Worm (Caenorhabditis elegans): ENCODE data around the gene fbxc-32.

The fbxc-32 gene

DNA sequence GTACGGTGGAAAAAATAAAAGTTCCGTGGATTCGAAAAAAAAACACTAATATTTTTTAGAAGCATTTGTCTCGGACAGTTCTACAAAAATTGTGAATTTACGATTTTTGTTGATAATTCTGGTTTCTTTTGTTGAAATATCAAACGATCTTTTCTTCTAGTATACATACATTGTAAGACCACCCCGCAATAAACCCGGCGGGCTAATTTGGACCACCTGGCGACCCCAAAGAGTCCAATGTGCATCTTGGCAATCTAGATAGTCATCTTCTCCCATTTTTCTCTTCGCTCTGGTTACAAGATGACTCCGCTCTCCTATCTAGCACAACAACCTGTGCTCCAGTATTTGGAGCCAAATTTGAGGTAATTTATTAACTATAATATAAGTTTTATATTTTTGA lies 32.2 kb downstream of the fbxc-32 start, which contains the start of gene fbxc-29:
Gene fbxc-29, plus strand, starts transcription at position 301 of the 400 bp plus-strand sequence.
- TF ChIP-seq W03F9.2 (tag; optimal IDR thresholded peaks at IDR 0.05): no peak
- TF ChIP-seq dao-5 (tag; optimal IDR thresholded peaks at IDR 0.05): no peak
- TF ChIP-seq him-1 (tag; optimal IDR thresholded peaks at IDR 0.05): no peak

DNA sequence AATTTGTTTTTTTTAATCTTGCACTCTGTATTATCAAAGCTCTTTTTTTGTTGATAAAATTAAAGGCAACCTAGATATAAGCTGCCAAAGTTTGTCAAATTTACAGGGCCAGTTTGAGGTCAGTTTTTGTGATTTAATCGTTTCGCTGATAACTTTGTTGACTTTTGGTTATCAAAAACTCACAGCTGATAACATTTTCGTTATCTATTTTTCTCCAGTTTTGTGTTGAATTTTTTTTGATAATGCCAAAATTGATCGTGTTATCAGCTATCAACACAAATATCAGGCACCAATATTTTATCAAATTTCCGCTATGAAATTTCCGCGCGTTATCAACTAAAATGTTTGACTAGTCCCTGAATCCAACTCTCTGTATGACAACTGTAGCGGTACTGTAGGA lies 32.8 kb downstream of the fbxc-32 start:
- TF ChIP-seq W03F9.2 (tag; optimal IDR thresholded peaks at IDR 0.05): no peak
- TF ChIP-seq dao-5 (tag; optimal IDR thresholded peaks at IDR 0.05): no peak
- TF ChIP-seq him-1 (tag; optimal IDR thresholded peaks at IDR 0.05): no peak

DNA sequence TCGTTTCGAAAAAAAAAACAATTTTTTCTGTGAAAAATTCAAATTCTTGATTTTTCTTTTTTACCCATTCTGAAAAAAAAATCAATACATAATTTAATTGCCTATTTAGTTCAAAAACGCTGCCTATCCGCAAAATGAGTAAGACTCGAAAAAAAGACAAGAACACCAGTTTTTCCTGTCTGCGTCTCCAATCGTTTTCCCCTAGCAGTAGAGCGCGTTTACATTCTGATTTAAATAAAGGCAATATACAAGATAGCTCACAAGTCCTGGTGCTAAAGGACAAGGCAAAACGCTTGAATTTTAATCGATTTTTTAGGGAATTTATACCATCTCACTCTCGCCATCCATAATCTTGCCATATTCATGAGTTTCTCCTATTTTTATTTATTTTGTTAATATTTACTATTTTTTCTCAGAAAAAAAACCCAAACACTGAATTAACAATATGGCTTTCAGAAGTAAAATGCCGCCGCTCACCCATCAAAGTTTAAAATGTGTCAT lies 34.7 kb downstream of the fbxc-32 start, which contains the start of gene fbxc-33:
Gene fbxc-33, plus strand, starts transcription at position 451 of the 501 bp plus-strand sequence.
- no peak for TF ChIP-seq him-1 (tag; optimal IDR thresholded peaks at IDR 0.05)
- no peak for TF ChIP-seq W03F9.2 (tag; optimal IDR thresholded peaks at IDR 0.05)
- TF ChIP-seq dao-5 (tag; optimal IDR thresholded peaks at IDR 0.05): no peak

DNA sequence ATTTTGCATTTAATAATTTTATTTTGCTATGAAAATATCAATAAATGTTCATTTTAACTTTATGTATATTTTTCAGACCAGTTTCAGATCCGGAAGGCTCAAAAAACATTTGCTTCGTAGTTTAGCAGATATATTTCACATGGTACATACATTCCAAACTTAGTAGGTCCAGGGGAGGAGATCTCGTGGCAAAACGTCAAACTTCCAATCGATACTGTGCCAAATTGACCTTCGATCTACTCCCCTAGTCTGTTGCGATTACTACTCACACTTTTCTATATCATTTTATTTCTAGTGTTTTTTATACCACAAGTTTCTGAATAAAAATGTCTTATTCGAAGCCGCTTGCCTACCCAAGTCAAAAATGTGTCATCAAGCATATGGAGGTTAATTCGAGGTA lies 36.3 kb downstream of the fbxc-32 start, which contains the start of gene fbxc-31:
Gene fbxc-31, plus strand, starts transcription at position 301 of the 400 bp plus-strand sequence.
- no peak for TF ChIP-seq W03F9.2 (tag; optimal IDR thresholded peaks at IDR 0.05)
- no peak for TF ChIP-seq dao-5 (tag; optimal IDR thresholded peaks at IDR 0.05)
- no peak for TF ChIP-seq him-1 (tag; optimal IDR thresholded peaks at IDR 0.05)

DNA sequence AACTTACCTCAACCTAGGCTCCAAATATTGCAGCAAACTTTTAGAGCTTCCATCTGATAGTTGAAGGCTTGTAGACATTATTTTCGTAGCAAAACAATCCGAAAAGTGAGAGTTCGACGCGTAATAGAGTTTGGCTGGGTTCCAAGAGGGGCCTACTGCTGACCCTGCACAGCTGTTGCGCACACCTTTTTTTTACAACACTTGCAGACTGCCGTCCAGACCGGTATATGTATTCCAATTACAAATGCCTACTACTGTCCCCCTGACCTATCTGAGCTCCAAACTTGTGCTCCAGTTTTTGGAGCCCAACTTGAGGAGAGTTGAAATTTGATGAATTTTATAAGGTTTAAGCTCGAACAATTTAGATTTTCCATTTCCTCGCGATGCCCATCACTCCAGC lies 38.4 kb downstream of the fbxc-32 start, which contains the start of the genes fbxc-24 and fbxc-27:
Gene fbxc-24, minus strand, starts transcription at position 101 of the 400 bp plus-strand sequence.
Gene fbxc-27, plus strand, starts transcription at position 216 of the 400 bp plus-strand sequence.
- no peak for TF ChIP-seq dao-5 (tag; optimal IDR thresholded peaks at IDR 0.05)
- TF ChIP-seq him-1 (tag; optimal IDR thresholded peaks at IDR 0.05): no peak
- TF ChIP-seq W03F9.2 (tag; optimal IDR thresholded peaks at IDR 0.05): no peak

DNA sequence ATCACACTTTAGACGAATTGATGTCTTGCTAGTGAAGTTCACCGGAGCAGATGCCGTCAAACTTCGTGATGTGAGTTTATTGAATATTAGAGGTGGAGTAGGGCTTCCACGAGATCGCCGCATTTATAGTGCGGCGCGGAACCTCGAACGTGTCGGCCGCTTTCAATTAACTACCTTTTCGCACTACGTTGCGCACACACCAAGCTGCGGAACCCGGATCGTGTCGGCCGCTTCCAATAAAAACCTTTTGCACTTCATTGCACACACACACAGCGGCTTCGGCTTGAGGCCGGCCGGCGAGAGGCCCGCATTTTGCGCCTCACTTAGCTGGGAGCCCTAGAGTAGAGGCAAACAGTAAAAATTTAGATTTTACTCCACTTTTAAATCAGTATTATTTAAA lies 42.7 kb downstream of the fbxc-32 start:
- TF ChIP-seq W03F9.2 (tag; optimal IDR thresholded peaks at IDR 0.05) (no peak), him-1 (tag; optimal IDR thresholded peaks at IDR 0.05) (no peak), dao-5 (tag; optimal IDR thresholded peaks at IDR 0.05) (no peak)

DNA sequence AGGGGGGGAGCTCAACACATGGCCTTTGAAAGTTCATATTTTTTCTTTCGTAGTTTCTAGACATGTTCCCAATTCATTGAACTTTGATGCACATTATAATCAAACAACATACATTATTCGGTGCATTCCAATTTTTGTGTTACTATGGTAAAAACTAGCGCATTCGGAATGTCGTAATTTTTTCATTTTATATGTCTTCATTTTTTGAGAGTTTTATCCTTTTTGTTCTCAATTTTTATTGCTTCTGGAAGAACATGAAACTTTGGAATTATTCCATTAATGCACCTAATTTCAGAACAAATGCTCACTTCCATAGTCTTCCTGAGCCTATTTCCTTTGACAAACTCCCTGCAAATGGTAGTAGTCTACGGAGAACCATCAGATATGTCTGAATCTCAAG lies 46.4 kb downstream of the fbxc-32 start, which contains the start of gene T07D3.2:
Gene T07D3.2, plus strand, starts transcription at position 301 of the 400 bp plus-strand sequence.
- no peak for TF ChIP-seq dao-5 (tag; optimal IDR thresholded peaks at IDR 0.05)
- no peak for TF ChIP-seq W03F9.2 (tag; optimal IDR thresholded peaks at IDR 0.05)
- TF ChIP-seq him-1 (tag; optimal IDR thresholded peaks at IDR 0.05): no peak

DNA sequence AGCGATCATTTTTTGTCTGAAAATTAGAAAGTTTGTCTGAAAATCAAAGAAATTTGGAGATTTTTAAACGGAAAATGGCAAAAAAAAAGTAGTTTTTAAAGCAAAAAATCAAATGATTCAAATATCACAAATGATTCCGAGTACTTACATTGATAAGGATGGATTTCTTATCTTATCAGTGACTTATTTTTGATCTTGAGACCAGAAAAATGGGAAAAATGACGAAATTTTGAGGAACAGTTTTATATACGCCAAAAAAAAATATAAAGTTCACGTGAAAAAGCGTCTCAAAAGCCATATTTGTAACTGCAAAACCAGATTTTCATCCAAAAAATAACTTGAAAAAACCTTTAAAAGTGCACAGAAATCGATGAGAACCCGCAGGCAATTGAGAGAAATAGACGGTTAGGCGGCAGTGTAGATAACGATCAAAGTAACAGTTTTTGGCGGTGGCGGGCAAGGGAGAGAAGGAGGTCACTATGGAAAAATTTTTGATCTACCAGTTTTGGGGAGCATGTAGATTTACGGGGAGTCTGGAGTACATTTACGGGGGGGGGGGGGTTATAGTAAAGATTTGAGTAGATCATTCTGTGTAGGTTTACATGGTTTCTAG lies 47.2 kb downstream of the fbxc-32 start, which contains the start of gene T07D3.9:
Gene T07D3.9, minus strand, starts transcription at position 194 of the 613 bp plus-strand sequence.
- no peak for TF ChIP-seq him-1 (tag; optimal IDR thresholded peaks at IDR 0.05)
- TF ChIP-seq W03F9.2 (tag; optimal IDR thresholded peaks at IDR 0.05): no peak
- TF ChIP-seq dao-5 (tag; optimal IDR thresholded peaks at IDR 0.05): no peak
